Fruit fly (Drosophila melanogaster) whole organism, pupa: Measurements from ENCODE around the gene CG5071.

Source experiments
- CG8301 ChIP-seq: fragments of 200-800 bp; sonication (Bioruptor generic); optimal IDR thresholded peaks from 2 replicates; lab custom pipeline; 2018; ENCODE audit warnings: missing biosample characterization, mild to moderate bottlenecking, missing genetic modification characterization
- CG9948 ChIP-seq: fragments of 200-800 bp; sonication (Bioruptor generic); optimal IDR thresholded peaks from 2 replicates; lab custom pipeline; 2018; ENCODE audit warnings: missing biosample characterization, mild to moderate bottlenecking, missing genetic modification characterization, moderate library complexity

CG5071 gene

DNA sequence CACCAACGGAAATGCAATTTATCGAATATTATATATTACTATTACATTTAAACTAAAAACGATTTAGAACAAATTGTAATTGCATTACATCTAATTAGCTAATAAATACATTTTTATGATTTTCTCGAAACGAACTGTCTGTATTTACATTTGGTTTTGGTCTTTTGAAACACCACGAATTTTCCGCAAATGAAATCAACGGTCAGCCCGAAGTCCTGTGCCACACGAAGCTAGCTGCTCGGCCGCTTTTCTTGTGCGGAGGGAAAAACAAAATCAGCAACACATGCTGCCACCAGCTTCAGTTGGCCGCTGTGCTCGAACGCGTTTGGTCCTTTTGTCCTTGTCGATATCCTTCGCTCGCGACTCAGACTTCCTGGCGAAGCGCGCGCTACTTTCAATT lies 47.3 kb downstream of the CG5071 start, which contains the start of gene Lgr3:
Gene Lgr3, plus strand, starts transcription at position 301 of the 400 bp plus-strand sequence.
- TF ChIP-seq CG9948 (no peak), CG8301 (tag; lab: Kevin White, UChicago) (no peak)
- TF ChIP-seq, all 21 proteins: peak for 0
